Worm (Caenorhabditis elegans) whole organism, young adult: Measurements from ENCODE around the gene fbxa-18.

Experiments used
- B0019.2 ChIP-seq: fragments of 200-800 bp; sonication (Bioruptor generic); conservative IDR thresholded peaks from 2 replicates; pipeline ENCODE4 v1.3.6; 2022; ENCODE audit warnings: missing genetic modification reagents, missing genetic modification characterization, missing compliant biosample characterization
- B0261.1 ChIP-seq: sonication (generic microtip); optimal IDR thresholded peaks from 2 replicates; lab custom pipeline; 2016; ENCODE audit warnings: mild to moderate bottlenecking, missing genetic modification characterization, moderate library complexity, missing compliant biosample characterization
- D2030.7 ChIP-seq: fragments of 200-800 bp; sonication (Bioruptor generic); IDR thresholded peaks from 2 replicates; pipeline ENCODE4 v1.3.6; 2022; ENCODE audit warnings: missing genetic modification reagents, missing genetic modification characterization, missing compliant biosample characterization
- F22D6.2 ChIP-seq: sonication (generic microtip); optimal IDR thresholded peaks from 2 replicates; lab custom pipeline; 2016; ENCODE audit warnings: mild to moderate bottlenecking, missing genetic modification characterization, missing compliant biosample characterization
- F33H1.4 ChIP-seq: fragments of 200-800 bp; sonication (Bioruptor generic); IDR thresholded peaks from 2 replicates; pipeline ENCODE4 v1.3.6; 2022; ENCODE audit warnings: missing genetic modification reagents, missing genetic modification characterization, missing compliant biosample characterization
- F49E8.2 ChIP-seq: sonication (generic microtip); optimal IDR thresholded peaks from 3 replicates; lab custom pipeline; 2017; ENCODE audit warnings: missing genetic modification characterization, mild to moderate bottlenecking, missing compliant biosample characterization, antibody characterized with exemption, moderate library complexity; ENCODE audit not compliant: insufficient read depth
- F52B5.7 ChIP-seq: sonication (generic microtip); optimal IDR thresholded peaks from 2 replicates; lab custom pipeline; 2016; ENCODE audit warnings: mild to moderate bottlenecking, missing genetic modification characterization, missing compliant biosample characterization
- F57C9.4 ChIP-seq: sonication (generic microtip); optimal IDR thresholded peaks from 2 replicates; lab custom pipeline; 2017; ENCODE audit warnings: mild to moderate bottlenecking, missing genetic modification characterization, missing compliant biosample characterization
- Y53F4B.3 ChIP-seq: fragments of 200-800 bp; sonication (Bioruptor generic); IDR thresholded peaks from 2 replicates; pipeline ENCODE4 v1.3.6; 2022; ENCODE audit warnings: missing genetic modification reagents, missing genetic modification characterization, missing compliant biosample characterization
- ama-1 ChIP-seq, 3 experiments: fragments of 150-350 bp in 1 of 3; sonication (generic microtip) in 2 of 3; optimal IDR thresholded peaks; 2 replicates each; lab custom pipeline; 2014 to 2018; ENCODE audit warnings: missing biosample characterization in 2 of 3, missing genetic modification characterization in 2 of 3, missing genetic modification reagents in 2 of 3
- aptf-2 ChIP-seq: fragments of 200-800 bp; sonication (Bioruptor generic); conservative IDR thresholded peaks from 2 replicates; pipeline ENCODE4 v1.3.6; 2022; ENCODE audit warnings: missing genetic modification reagents, missing genetic modification characterization, missing compliant biosample characterization
- aptf-3 ChIP-seq: fragments of 200-800 bp; sonication (Bioruptor generic); IDR thresholded peaks from 2 replicates; pipeline ENCODE4 v1.3.6; 2022; ENCODE audit warnings: missing genetic modification characterization, missing compliant biosample characterization
- attf-5 ChIP-seq: fragments of 200-800 bp; sonication (Bioruptor generic); optimal IDR thresholded peaks from 2 replicates; lab custom pipeline; 2018; ENCODE audit warnings: mild to moderate bottlenecking, missing genetic modification characterization, missing compliant biosample characterization
- ccch-3 ChIP-seq: fragments of 200-800 bp; sonication (Bioruptor generic); optimal IDR thresholded peaks from 2 replicates; lab custom pipeline; 2018; ENCODE audit warnings: mild to moderate bottlenecking, missing genetic modification characterization, missing compliant biosample characterization
- cebp-1 ChIP-seq, 2 experiments: fragments of 200-800 bp in 1 of 2; sonication (Bioruptor generic) in 1 of 2; sonication (generic microtip) in 1 of 2; IDR thresholded peaks in 1 of 2; optimal IDR thresholded peaks in 1 of 2; 2 replicates each; pipeline versions ENCODE4 v1.3.6 to Lab custom; 2017 to 2022; ENCODE audit warnings: missing compliant biosample characterization in 2 of 2, missing genetic modification characterization in 2 of 2, mild to moderate bottlenecking in 1 of 2, missing genetic modification reagents in 1 of 2, moderate library complexity in 1 of 2
- ceh-100 ChIP-seq: fragments of 200-800 bp; sonication (Bioruptor generic); IDR thresholded peaks from 2 replicates; pipeline ENCODE4 v1.3.6; 2022; ENCODE audit warnings: missing genetic modification reagents, missing genetic modification characterization, missing compliant biosample characterization
- ceh-27 ChIP-seq: fragments of 200-800 bp; sonication (Bioruptor generic); optimal IDR thresholded peaks from 2 replicates; lab custom pipeline; 2018; ENCODE audit warnings: mild to moderate bottlenecking, missing genetic modification characterization, moderate library complexity, missing compliant biosample characterization
- dox-1 ChIP-seq: fragments of 200-800 bp; sonication (Bioruptor generic); IDR thresholded peaks from 2 replicates; pipeline ENCODE4 v1.3.6; 2022; ENCODE audit warnings: missing genetic modification reagents, missing genetic modification characterization, missing compliant biosample characterization
- efl-1 ChIP-seq: fragments of 150-350 bp; optimal IDR thresholded peaks from 2 replicates; lab custom pipeline; 2014; ENCODE audit warnings: missing biosample characterization, missing genetic modification reagents, missing genetic modification characterization
- egl-44 ChIP-seq: fragments of 200-800 bp; sonication (Bioruptor generic); IDR thresholded peaks from 2 replicates; pipeline ENCODE4 v1.3.6; 2022; ENCODE audit warnings: missing genetic modification reagents, missing genetic modification characterization, missing compliant biosample characterization
- ets-4 ChIP-seq: fragments of 200-800 bp; sonication (Bioruptor generic); optimal IDR thresholded peaks from 2 replicates; lab custom pipeline; 2018; ENCODE audit warnings: mild to moderate bottlenecking, missing genetic modification characterization, missing compliant biosample characterization
- hlh-26 ChIP-seq: fragments of 200-800 bp; sonication (Bioruptor generic); conservative IDR thresholded peaks from 2 replicates; pipeline ENCODE4 v1.3.6; 2022; ENCODE audit warnings: missing genetic modification reagents, missing genetic modification characterization, missing compliant biosample characterization
- hmg-1.2 ChIP-seq: fragments of 200-800 bp; sonication (Bioruptor generic); IDR thresholded peaks from 2 replicates; pipeline ENCODE4 v1.3.6; 2022; ENCODE audit warnings: missing genetic modification reagents, missing genetic modification characterization, missing compliant biosample characterization
- lag-1 ChIP-seq: fragments of 200-800 bp; sonication (Bioruptor generic); IDR thresholded peaks from 2 replicates; pipeline ENCODE4 v1.3.6; 2022; ENCODE audit warnings: missing genetic modification reagents, missing genetic modification characterization, missing compliant biosample characterization
- let-526 ChIP-seq: fragments of 200-800 bp; sonication (Bioruptor generic); IDR thresholded peaks from 2 replicates; pipeline ENCODE4 v1.3.6; 2022; ENCODE audit warnings: missing genetic modification reagents, missing genetic modification characterization, missing compliant biosample characterization
- let-607 ChIP-seq, 2 experiments: fragments of 200-800 bp in 1 of 2; sonication (Bioruptor generic) in 1 of 2; sonication (generic microtip) in 1 of 2; optimal IDR thresholded peaks; 2 replicates each; lab custom pipeline; 2016 to 2018; ENCODE audit warnings: mild to moderate bottlenecking in 2 of 2, missing compliant biosample characterization in 2 of 2, missing genetic modification characterization in 2 of 2, moderate library complexity in 2 of 2, missing genotype in 1 of 2
- lin-40 ChIP-seq: sonication (generic microtip); optimal IDR thresholded peaks from 2 replicates; lab custom pipeline; 2016; ENCODE audit warnings: missing genetic modification characterization, mild to moderate bottlenecking, missing compliant biosample characterization, missing genotype, missing genetic modification reagents
- lin-54 ChIP-seq: fragments of 200-800 bp; sonication (Bioruptor generic); optimal IDR thresholded peaks from 2 replicates; lab custom pipeline; 2018; ENCODE audit warnings: mild to moderate bottlenecking, missing genetic modification characterization, missing compliant biosample characterization
- lir-1 ChIP-seq: fragments of 200-800 bp; sonication (Bioruptor generic); conservative IDR thresholded peaks from 2 replicates; pipeline ENCODE4 v1.3.6; 2022; ENCODE audit warnings: missing genetic modification reagents, missing genetic modification characterization, missing compliant biosample characterization
- madf-8 ChIP-seq: fragments of 200-800 bp; sonication (Bioruptor generic); conservative IDR thresholded peaks from 2 replicates; pipeline ENCODE4 v1.3.6; 2022; ENCODE audit warnings: missing genetic modification reagents, missing genetic modification characterization, missing compliant biosample characterization
- nfya-1 ChIP-seq: sonication (generic microtip); optimal IDR thresholded peaks from 2 replicates; lab custom pipeline; 2017; ENCODE audit warnings: antibody characterized with exemption, missing compliant biosample characterization, missing genetic modification characterization, borderline replicate concordance; ENCODE audit not compliant: insufficient read depth
- nhr-120 ChIP-seq: fragments of 200-800 bp; sonication (Bioruptor generic); IDR thresholded peaks from 2 replicates; pipeline ENCODE4 v1.3.6; 2022; ENCODE audit warnings: missing genetic modification characterization, missing compliant biosample characterization
- rcor-1 ChIP-seq: fragments of 200-800 bp; sonication (Bioruptor generic); IDR thresholded peaks from 2 replicates; pipeline ENCODE4 v1.3.6; 2022; ENCODE audit warnings: missing genetic modification reagents, missing genetic modification characterization, missing compliant biosample characterization
- rpc-1 ChIP-seq, 2 experiments: fragments of 150-350 bp in 1 of 2; sonication (generic microtip) in 1 of 2; optimal IDR thresholded peaks; 2 replicates each; lab custom pipeline; 2014 to 2018; ENCODE audit warnings: missing biosample characterization in 1 of 2, missing genetic modification characterization in 1 of 2, missing genetic modification reagents in 1 of 2, missing genotype in 1 of 2
- sea-2 ChIP-seq: fragments of 200-800 bp; sonication (Bioruptor generic); IDR thresholded peaks from 2 replicates; pipeline ENCODE4 v1.3.6; 2022; ENCODE audit warnings: missing genetic modification characterization, missing compliant biosample characterization
- snpc-1.3 ChIP-seq: sonication (generic microtip); optimal IDR thresholded peaks from 2 replicates; lab custom pipeline; 2017; ENCODE audit warnings: missing genetic modification characterization, mild to moderate bottlenecking, missing compliant biosample characterization, antibody characterized with exemption, moderate library complexity, missing genotype, missing genetic modification reagents; ENCODE audit not compliant: insufficient read depth
- unc-130 ChIP-seq: sonication (generic microtip); optimal IDR thresholded peaks from 2 replicates; lab custom pipeline; 2016; ENCODE audit warnings: missing genetic modification reagents, missing genetic modification characterization, missing compliant biosample characterization
- zfh-2 ChIP-seq: fragments of 200-800 bp; sonication (Bioruptor generic); conservative IDR thresholded peaks from 2 replicates; pipeline ENCODE4 v1.3.6; 2022; ENCODE audit warnings: missing genetic modification reagents, missing genetic modification characterization, missing compliant biosample characterization
- ztf-25 ChIP-seq: fragments of 200-800 bp; sonication (Bioruptor generic); IDR thresholded peaks from 2 replicates; pipeline ENCODE4 v1.3.6; 2022; ENCODE audit warnings: missing genetic modification reagents, missing genetic modification characterization, missing compliant biosample characterization
- ztf-26 ChIP-seq: sonication (generic microtip); optimal IDR thresholded peaks from 2 replicates; lab custom pipeline; 2017; ENCODE audit warnings: missing genetic modification characterization, missing compliant biosample characterization

The fbxa-18 gene

ce11 chrV:16162124-16162735 is 19.8 kb downstream of the fbxa-18 start, which contains the start of the genes str-109 and F10A3.11 (continued):
- TF ChIP-seq aptf-3 (GFP tag; lab: Robert Waterston, UW) (no peak), hlh-26 (GFP tag; lab: Robert Waterston, UW) (no peak), cebp-1 (GFP tag; IDR thresholded peaks at IDR 0.05; lab: Robert Waterston, UW) (no peak), cebp-1 (tag; optimal IDR thresholded peaks at IDR 0.05; lab: Kevin White, UChicago) (no peak)
- TF ChIP-seq, all 124 proteins: peak for 0

- no peak for TF ChIP-seq Y53F4B.3 (GFP tag; lab: Robert Waterston, UW)
- no peak for TF ChIP-seq unc-130 (GFP tag; lab: Kevin White, UChicago)
- no peak for TF ChIP-seq F33H1.4 (GFP tag; lab: Robert Waterston, UW)
- TF ChIP-seq ceh-27 (GFP tag; lab: Kevin White, UChicago) = no peak
- TF ChIP-seq attf-5 = no peak
- TF ChIP-seq sea-2 = no peak
- TF ChIP-seq nfya-1 (tag; lab: Kevin White, UChicago) = no peak
- no peak for TF ChIP-seq lin-40
- TF ChIP-seq B0261.1 (tag; lab: Kevin White, UChicago) = no peak
- TF ChIP-seq ztf-25 = no peak
- no peak for TF ChIP-seq lag-1
- no peak for TF ChIP-seq ztf-26 (tag; lab: Kevin White, UChicago)
- no peak for TF ChIP-seq lir-1
Observed at ce11 chrV:16163719-16164118, 21.2 kb downstream of the fbxa-18 start, which contains the start of gene F10A3.12. Gene F10A3.12 (plus strand): TSS chrV:16164019.

ce11 chrV:16165936-16166335 is 23.5 kb downstream of the fbxa-18 start, which contains the start of gene str-108:
Gene str-108 (plus strand): TSS chrV:16166236.
- no peak for TF ChIP-seq F49E8.2
- no peak for TF ChIP-seq F52B5.7 (tag; lab: Kevin White, UChicago)
- no peak for TF ChIP-seq B0019.2 (GFP tag; lab: Robert Waterston, UW)
- no peak for TF ChIP-seq ceh-100 (GFP tag; lab: Robert Waterston, UW)
- TF ChIP-seq let-607 (tag; optimal IDR thresholded peaks at IDR 0.05; lab: Kevin White, UChicago) = no peak
- TF ChIP-seq egl-44 (GFP tag; lab: Robert Waterston, UW) = no peak
- no peak for TF ChIP-seq snpc-1.3 (tag; lab: Kevin White, UChicago)
- TF ChIP-seq hmg-1.2 = no peak
- TF ChIP-seq ztf-25 = no peak
- no peak for TF ChIP-seq rpc-1 (optimal IDR thresholded peaks at IDR 0.05; lab: Kevin White, UChicago)
- no peak for TF ChIP-seq rpc-1 (tag; optimal IDR thresholded peaks at IDR 0.05; lab: Kevin White, UChicago)
- no peak for TF ChIP-seq let-526

- TF ChIP-seq F57C9.4 (tag; lab: Kevin White, UChicago) (no peak), lin-54 (GFP tag; lab: Kevin White, UChicago) (no peak), ccch-3 (GFP tag; lab: Kevin White, UChicago) (no peak), lag-1 (no peak)
Observed at ce11 chrV:16169026-16169425, 26.6 kb downstream of the fbxa-18 start, which contains the start of gene str-111. Gene str-111 (minus strand): TSS chrV:16169126.

ce11 chrV:16171721-16172120 is 29.2 kb downstream of the fbxa-18 start, which contains the start of gene K05D4.9:
Gene K05D4.9 (minus strand): TSS chrV:16171821.
- TF ChIP-seq efl-1 (GFP tag; lab: Kevin White, UChicago) (no peak), F57C9.4 (tag; lab: Kevin White, UChicago) (no peak), snpc-1.3 (tag; lab: Kevin White, UChicago) (no peak), madf-8 (GFP tag; lab: Robert Waterston, UW) (no peak), ama-1 (optimal IDR thresholded peaks at IDR 0.05; lab: Kevin White, UChicago) (no peak), ama-1 (GFP tag; optimal IDR thresholded peaks at IDR 0.05; lab: Kevin White, UChicago) (no peak), rcor-1 (GFP tag; lab: Robert Waterston, UW) (no peak), aptf-2 (GFP tag; lab: Robert Waterston, UW) (no peak), F22D6.2 (tag; lab: Kevin White, UChicago) (no peak), zfh-2 (GFP tag; lab: Robert Waterston, UW) (no peak), dox-1 (GFP tag; lab: Robert Waterston, UW) (no peak), ets-4 (GFP tag; lab: Kevin White, UChicago) (no peak), let-526 (no peak), nhr-120 (GFP tag; lab: Robert Waterston, UW) (no peak), D2030.7 (GFP tag; lab: Robert Waterston, UW) (no peak)
